Worm (Caenorhabditis elegans) whole organism, early embryonic: Measurements from ENCODE around the gene C09G9.5.

Experiments used
- aly-1 ChIP-seq: sonication (generic microtip); optimal IDR thresholded peaks from 2 replicates; lab custom pipeline; 2016; ENCODE audit warnings: missing genetic modification characterization, missing compliant biosample characterization
- ama-1 ChIP-seq: fragments of 150-350 bp; optimal IDR thresholded peaks from 2 replicates; lab custom pipeline; 2014
- ets-7 ChIP-seq: sonication (generic microtip); optimal IDR thresholded peaks from 2 replicates; lab custom pipeline; 2016; ENCODE audit warnings: missing genotype, missing genetic modification characterization, missing compliant biosample characterization
- flt-1 ChIP-seq: fragments of 200-800 bp; sonication (Bioruptor generic); IDR thresholded peaks from 2 replicates; pipeline ENCODE4 v1.3.6; 2022; ENCODE audit warnings: missing genetic modification characterization, missing compliant biosample characterization
- hmg-4 ChIP-seq: fragments of 200-800 bp; sonication (Bioruptor generic); optimal IDR thresholded peaks from 2 replicates; lab custom pipeline; 2018; ENCODE audit warnings: mild to moderate bottlenecking, missing genetic modification characterization, missing compliant biosample characterization
- scrt-1 ChIP-seq: fragments of 200-800 bp; sonication (Bioruptor generic); IDR thresholded peaks from 2 replicates; pipeline ENCODE4 v1.3.6; 2022; ENCODE audit warnings: missing genetic modification characterization, missing compliant biosample characterization
- sea-1 ChIP-seq: fragments of 200-800 bp; sonication (Bioruptor generic); conservative IDR thresholded peaks from 2 replicates; pipeline ENCODE4 v1.3.6; 2022; ENCODE audit warnings: missing genetic modification characterization, missing compliant biosample characterization
- tbx-11 ChIP-seq: fragments of 200-800 bp; sonication (Bioruptor generic); IDR thresholded peaks from 2 replicates; pipeline ENCODE4 v1.3.6; 2022; ENCODE audit warnings: missing genetic modification characterization, missing compliant biosample characterization
- tbx-37 ChIP-seq: fragments of 200-800 bp; sonication (Bioruptor generic); conservative IDR thresholded peaks from 2 replicates; pipeline ENCODE4 v1.3.6; 2022; ENCODE audit warnings: missing genetic modification reagents, missing genetic modification characterization, missing compliant biosample characterization

ce11 chrIV:8891131-8891530 is 4.8 kb downstream of the C09G9.5 start, which contains the start of gene spr-2:
- no peak for TF ChIP-seq tbx-37 (GFP tag; lab: Robert Waterston, UW)
- TF ChIP-seq hmg-4 (GFP tag; lab: Kevin White, UChicago): no peak
- no peak for TF ChIP-seq ets-7 (tag; lab: Kevin White, UChicago)
- no peak for TF ChIP-seq aly-1 (tag; lab: Kevin White, UChicago)
- TF ChIP-seq flt-1 (GFP tag; lab: Robert Waterston, UW): no peak
- TF ChIP-seq scrt-1: no peak
- TF ChIP-seq tbx-11 (GFP tag; lab: Robert Waterston, UW): no peak
- no peak for TF ChIP-seq ama-1 (lab: Kevin White, UChicago)
- TF ChIP-seq sea-1: no peak
